Worm (Caenorhabditis elegans): ENCODE measurements around the gene Y39B6A.27.
A peak's percentile ranks its signal among the peaks of the same experiment; 100 is the strongest.

The Y39B6A.27 gene

DNA sequence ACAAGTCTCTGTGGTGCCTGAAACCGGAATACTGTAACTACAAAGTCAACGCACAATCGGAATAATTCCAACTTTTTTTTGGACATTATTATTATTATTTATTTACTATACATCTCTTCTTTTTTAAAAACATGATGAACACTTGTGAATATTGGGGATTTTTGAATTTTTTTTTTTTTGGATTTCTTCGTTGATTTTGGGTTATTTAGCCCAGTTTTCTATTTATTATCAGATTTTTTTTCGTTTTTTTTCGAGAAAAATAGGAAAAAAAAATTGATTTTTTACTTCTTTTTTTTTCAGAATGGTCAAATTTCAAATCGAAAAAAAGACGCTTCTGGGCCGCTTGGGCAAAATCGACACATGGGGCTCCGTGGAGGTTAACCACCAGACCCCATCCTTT is 33.5 kb upstream of the Y39B6A.27 start, which contains the start of gene tgt-2:
Gene tgt-2, plus strand, starts transcription at position 301 of the 400 bp plus-strand sequence.
- TF ChIP-seq egl-44 (GFP tag; IDR thresholded peaks at IDR 0.05) = no peak
- TF ChIP-seq D2030.7 (GFP tag; IDR thresholded peaks at IDR 0.05) = no peak
- no peak for TF ChIP-seq atf-7 (tag; optimal IDR thresholded peaks at IDR 0.05)
- no peak for TF ChIP-seq ccch-3 (GFP tag; optimal IDR thresholded peaks at IDR 0.05)
- TF ChIP-seq hsf-1 (GFP tag; IDR thresholded peaks at IDR 0.05) = no peak
- TF ChIP-seq F23B12.7 (tag; optimal IDR thresholded peaks at IDR 0.05; ENCODE audit: insufficient read depth) = no peak
- no peak for TF ChIP-seq T07F8.4 (tag; optimal IDR thresholded peaks at IDR 0.05)
- no peak for TF ChIP-seq ztf-18 (tag; optimal IDR thresholded peaks at IDR 0.05)

DNA sequence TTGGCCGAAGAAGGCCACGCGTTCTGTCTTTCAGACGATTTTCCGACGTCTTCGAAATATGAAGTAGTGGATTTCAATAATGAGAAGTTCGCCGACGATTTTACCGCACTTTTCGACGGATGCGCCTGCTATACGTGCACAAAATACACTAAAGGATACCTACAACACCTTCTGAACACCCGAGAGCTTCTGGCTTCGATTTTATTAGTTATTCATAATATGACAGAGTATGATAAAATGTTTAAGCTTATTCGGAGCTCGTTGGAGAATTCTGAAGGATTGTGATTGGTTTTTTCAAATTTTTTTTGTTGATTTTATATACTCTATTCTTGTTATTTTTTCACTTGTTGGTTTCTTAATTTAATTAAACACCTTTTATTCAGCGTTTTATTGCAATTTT is 31.0 kb upstream of the Y39B6A.27 start:
- TF ChIP-seq ceh-58 (GFP tag; IDR thresholded peaks at IDR 0.05) (no peak), somi-1 (GFP tag; optimal IDR thresholded peaks at IDR 0.05) (no peak)

DNA sequence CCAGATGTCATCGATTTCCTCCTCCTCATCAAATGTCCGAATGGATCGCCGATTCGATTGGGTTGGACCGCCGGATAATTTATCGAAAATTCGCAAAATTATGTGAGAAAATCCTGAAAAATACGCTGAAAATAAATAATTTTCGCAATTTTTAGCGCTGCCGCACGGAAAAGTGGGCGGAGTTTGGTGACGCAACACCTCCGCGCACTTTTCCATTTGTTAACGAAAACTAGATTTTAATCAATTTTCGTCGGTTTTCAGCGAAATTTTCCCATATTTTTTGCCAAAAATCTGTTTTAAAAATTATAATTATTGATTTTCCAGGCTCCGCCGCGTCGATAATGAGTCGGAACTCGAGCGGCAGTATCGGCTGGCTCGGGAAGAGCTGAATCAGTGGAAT is 30.5 kb upstream of the Y39B6A.27 start, which contains the start of gene Y39B6A.34:
Gene Y39B6A.34, plus strand, starts transcription at position 3 of the 400 bp plus-strand sequence.
- TF ChIP-seq hlh-26 (GFP tag; conservative IDR thresholded peaks at IDR 0.05) = no peak
- no peak; the same call in 1 of the 2 replicates for TF ChIP-seq ekl-4 (GFP tag; IDR thresholded peaks at IDR 0.05)
- no peak for TF ChIP-seq die-1 (tag; optimal IDR thresholded peaks at IDR 0.05)
- no peak for TF ChIP-seq cebp-1 (GFP tag; IDR thresholded peaks at IDR 0.05)
- peak; percentile 55 for TF ChIP-seq cebp-1 (tag; optimal IDR thresholded peaks at IDR 0.05)
- no peak for TF ChIP-seq B0261.1 (tag; optimal IDR thresholded peaks at IDR 0.05)
- TF ChIP-seq lsy-27 (tag; optimal IDR thresholded peaks at IDR 0.05; ENCODE audit: borderline replicate concordance, insufficient read depth) = no peak
- no peak for TF ChIP-seq efl-1 (GFP tag; optimal IDR thresholded peaks at IDR 0.05)
- 0 out of 2 replicates have a peak, but pooled peaks have one; percentile 17 for TF ChIP-seq ceh-91 (GFP tag; IDR thresholded peaks at IDR 0.05)
- TF ChIP-seq D2030.7 (GFP tag; IDR thresholded peaks at IDR 0.05) = 0 out of 2 replicates have a peak, but pooled peaks have one; percentile 15
- TF ChIP-seq hmg-20 (GFP tag; IDR thresholded peaks at IDR 0.05) = no peak
- TF ChIP-seq lin-26 (GFP tag; IDR thresholded peaks at IDR 0.05) = no peak
- no peak for TF ChIP-seq gei-17 (GFP tag; optimal IDR thresholded peaks at IDR 0.05)
- TF ChIP-seq rec-8 (tag; optimal IDR thresholded peaks at IDR 0.05) = peak in 1 of 2 experiments; percentile 13
- TF ChIP-seq mcd-1 (GFP tag; IDR thresholded peaks at IDR 0.05) = 0 out of 2 replicates have a peak, but pooled peaks have one; percentile 22
- TF ChIP-seq aptf-3 (GFP tag; IDR thresholded peaks at IDR 0.05) = no peak
- peak; percentile 56 for TF ChIP-seq dox-1 (GFP tag; IDR thresholded peaks at IDR 0.05)
- TF ChIP-seq pha-4 (tag; optimal IDR thresholded peaks at IDR 0.05) = no peak
- TF ChIP-seq zfh-2 (GFP tag; conservative IDR thresholded peaks at IDR 0.05) = 0 out of 2 replicates have a peak, but pooled peaks have one; percentile 19
- TF ChIP-seq rcor-1 (GFP tag; IDR thresholded peaks at IDR 0.05) = no peak
- peak; percentile 7 for TF ChIP-seq lin-54 (GFP tag; optimal IDR thresholded peaks at IDR 0.05)
- peak; percentile 71 for TF ChIP-seq K12H6.12 (tag; optimal IDR thresholded peaks at IDR 0.05)
- no peak for TF ChIP-seq somi-1 (GFP tag; optimal IDR thresholded peaks at IDR 0.05)
- TF ChIP-seq nhr-27 (tag; optimal IDR thresholded peaks at IDR 0.05) = no peak
- TF ChIP-seq ceh-27 (GFP tag; optimal IDR thresholded peaks at IDR 0.05) = no peak
- TF ChIP-seq snpc-1.1 (tag; optimal IDR thresholded peaks at IDR 0.05; ENCODE audit: insufficient read depth) = no peak
- no peak for TF ChIP-seq T26A5.8 (tag; optimal IDR thresholded peaks at IDR 0.05)
- TF ChIP-seq F57A8.1 (GFP tag; optimal IDR thresholded peaks at IDR 0.05) = no peak
- no peak for TF ChIP-seq snpc-4 (GFP tag; optimal IDR thresholded peaks at IDR 0.05)
- no peak for TF ChIP-seq snpc-4 (tag; optimal IDR thresholded peaks at IDR 0.05)
- no peak for TF ChIP-seq snpc-3.4 (tag; optimal IDR thresholded peaks at IDR 0.05)
- TF ChIP-seq lir-1 (GFP tag; conservative IDR thresholded peaks at IDR 0.05) = no peak; the same call in 1 of the 2 replicates
- no peak for TF ChIP-seq mel-28 (tag; optimal IDR thresholded peaks at IDR 0.05; ENCODE audit: borderline replicate concordance)
- TF ChIP-seq ceh-79 (tag; optimal IDR thresholded peaks at IDR 0.05) = no peak
- no peak for TF ChIP-seq nfyb-1 (GFP tag; IDR thresholded peaks at IDR 0.05)
- TF ChIP-seq fkh-3 (tag; optimal IDR thresholded peaks at IDR 0.05) = no peak

All from whole organism, young adult.